Worm (Caenorhabditis elegans) whole organism, late embryonic: ENCODE data around the gene C01G10.1.

Source experiments
- C08G9.2 ChIP-seq: sonication (generic microtip); optimal IDR thresholded peaks from 2 replicates; lab custom pipeline; 2016; ENCODE audit warnings: mild to moderate bottlenecking, missing genetic modification characterization, moderate library complexity, missing compliant biosample characterization
- K09A11.1 ChIP-seq: sonication (generic microtip); optimal IDR thresholded peaks from 2 replicates; lab custom pipeline; 2017; ENCODE audit warnings: antibody characterized with exemption, mild to moderate bottlenecking, missing genetic modification characterization, missing compliant biosample characterization; ENCODE audit not compliant: insufficient read depth
- T23F11.4 ChIP-seq: fragments of 200-800 bp; sonication (Bioruptor generic); optimal IDR thresholded peaks from 2 replicates; lab custom pipeline; 2018; ENCODE audit warnings: mild to moderate bottlenecking, missing genetic modification characterization, missing compliant biosample characterization
- ahr-1 ChIP-seq: sonication (generic microtip); optimal IDR thresholded peaks from 2 replicates; lab custom pipeline; 2016; ENCODE audit warnings: missing genetic modification characterization, missing compliant biosample characterization
- ceh-18 ChIP-seq: sonication (generic microtip); optimal IDR thresholded peaks from 2 replicates; lab custom pipeline; 2016; ENCODE audit warnings: missing genetic modification characterization, missing compliant biosample characterization
- ceh-22 ChIP-seq: sonication (generic microtip); optimal IDR thresholded peaks from 2 replicates; lab custom pipeline; 2017; ENCODE audit warnings: missing biosample characterization, missing genetic modification characterization
- ceh-24 ChIP-seq: sonication (generic microtip); optimal IDR thresholded peaks from 2 replicates; lab custom pipeline; 2016; ENCODE audit warnings: mild to moderate bottlenecking, missing genetic modification characterization, missing compliant biosample characterization
- ceh-30 ChIP-seq: fragments of 150-350 bp; optimal IDR thresholded peaks from 2 replicates; lab custom pipeline; 2014; ENCODE audit warnings: missing biosample characterization, missing genetic modification characterization
- ceh-31 ChIP-seq: sonication (generic microtip); optimal IDR thresholded peaks from 2 replicates; lab custom pipeline; 2016; ENCODE audit warnings: missing genetic modification characterization, missing compliant biosample characterization
- che-1 ChIP-seq: sonication (generic microtip); optimal IDR thresholded peaks from 2 replicates; lab custom pipeline; 2016; ENCODE audit warnings: mild to moderate bottlenecking, missing genetic modification characterization, missing compliant biosample characterization
- dve-1 ChIP-seq: sonication (generic microtip); optimal IDR thresholded peaks from 2 replicates; lab custom pipeline; 2017; ENCODE audit warnings: antibody characterized with exemption, mild to moderate bottlenecking, missing genetic modification characterization, missing compliant biosample characterization
- elt-2 ChIP-seq: sonication (generic microtip); optimal IDR thresholded peaks from 2 replicates; lab custom pipeline; 2016; ENCODE audit warnings: missing genetic modification reagents, missing genetic modification characterization, missing compliant biosample characterization
- elt-4 ChIP-seq: sonication (generic microtip); optimal IDR thresholded peaks from 2 replicates; lab custom pipeline; 2016; ENCODE audit warnings: missing genetic modification characterization, missing compliant biosample characterization
- ets-4 ChIP-seq: sonication (generic microtip); optimal IDR thresholded peaks from 2 replicates; lab custom pipeline; 2016; ENCODE audit warnings: missing genetic modification characterization, missing compliant biosample characterization
- eyg-1 ChIP-seq: sonication (generic microtip); optimal IDR thresholded peaks from 2 replicates; lab custom pipeline; 2016; ENCODE audit warnings: missing genotype, missing genetic modification characterization, missing compliant biosample characterization
- fkh-10 ChIP-seq: fragments of 150-350 bp; optimal IDR thresholded peaks from 2 replicates; lab custom pipeline; 2014; ENCODE audit warnings: missing biosample characterization, missing genetic modification reagents, missing genetic modification characterization
- fkh-6 ChIP-seq: sonication (generic microtip); optimal IDR thresholded peaks from 2 replicates; lab custom pipeline; 2016; ENCODE audit warnings: missing genetic modification characterization, missing compliant biosample characterization
- gmeb-2 ChIP-seq: sonication (generic microtip); optimal IDR thresholded peaks from 2 replicates; lab custom pipeline; 2016; ENCODE audit warnings: missing genetic modification characterization, inconsistent platforms, missing compliant biosample characterization
- hlh-30 ChIP-seq: sonication (generic microtip); optimal IDR thresholded peaks from 2 replicates; lab custom pipeline; 2017; ENCODE audit warnings: antibody characterized with exemption, missing genetic modification characterization, missing compliant biosample characterization; ENCODE audit not compliant: insufficient read depth
- hlh-8 ChIP-seq: sonication (generic microtip); optimal IDR thresholded peaks from 2 replicates; lab custom pipeline; 2016; ENCODE audit warnings: missing genotype, missing genetic modification characterization, missing compliant biosample characterization
- npax-4 ChIP-seq: sonication (generic microtip); optimal IDR thresholded peaks from 2 replicates; lab custom pipeline; 2016; ENCODE audit warnings: missing genetic modification characterization, missing compliant biosample characterization
- odd-2 ChIP-seq: sonication (generic microtip); optimal IDR thresholded peaks from 2 replicates; lab custom pipeline; 2017; ENCODE audit warnings: antibody characterized with exemption, mild to moderate bottlenecking, missing genetic modification characterization, missing compliant biosample characterization
- pag-3 ChIP-seq: sonication (generic microtip); optimal IDR thresholded peaks from 2 replicates; lab custom pipeline; 2016; ENCODE audit warnings: missing compliant biosample characterization, missing genetic modification characterization, borderline replicate concordance
- pax-1 ChIP-seq: fragments of 150-350 bp; optimal IDR thresholded peaks from 2 replicates; lab custom pipeline; 2014; ENCODE audit warnings: missing biosample characterization, missing genetic modification characterization
- pha-2 ChIP-seq: sonication (generic microtip); optimal IDR thresholded peaks from 2 replicates; lab custom pipeline; 2017; ENCODE audit warnings: mild to moderate bottlenecking, missing genetic modification characterization, missing compliant biosample characterization
- pha-4 ChIP-seq: fragments of 150-350 bp; optimal IDR thresholded peaks from 2 replicates; lab custom pipeline; 2018; ENCODE audit warnings: missing biosample characterization, missing genetic modification reagents, missing genetic modification characterization
- pqm-1 ChIP-seq: sonication (generic microtip); optimal IDR thresholded peaks from 2 replicates; lab custom pipeline; 2016; ENCODE audit warnings: missing genetic modification characterization, missing compliant biosample characterization
- pros-1 ChIP-seq: fragments of 150-350 bp; optimal IDR thresholded peaks from 2 replicates; lab custom pipeline; 2014; ENCODE audit warnings: missing biosample characterization, missing genetic modification reagents, missing genetic modification characterization
- ref-2 ChIP-seq: sonication (generic microtip); optimal IDR thresholded peaks from 2 replicates; lab custom pipeline; 2016; ENCODE audit warnings: missing genetic modification characterization, missing compliant biosample characterization
- sox-2 ChIP-seq: fragments of 200-800 bp; sonication (Bioruptor generic); IDR thresholded peaks from 2 replicates; pipeline ENCODE4 v1.3.6; 2022; ENCODE audit warnings: missing genetic modification reagents, missing genetic modification characterization, missing compliant biosample characterization
- sox-4 ChIP-seq: sonication (generic microtip); optimal IDR thresholded peaks from 2 replicates; lab custom pipeline; 2017; ENCODE audit warnings: mild to moderate bottlenecking, missing genetic modification characterization, inconsistent platforms, missing compliant biosample characterization
- syd-9 ChIP-seq: sonication (generic microtip); optimal IDR thresholded peaks from 2 replicates; lab custom pipeline; 2016; ENCODE audit warnings: mild to moderate bottlenecking, missing genetic modification characterization, moderate library complexity, missing compliant biosample characterization
- tbx-2 ChIP-seq: sonication (generic microtip); optimal IDR thresholded peaks from 2 replicates; lab custom pipeline; 2016; ENCODE audit warnings: missing genetic modification characterization, missing compliant biosample characterization
- ttx-3 ChIP-seq: sonication (generic microtip); optimal IDR thresholded peaks from 2 replicates; lab custom pipeline; 2016; ENCODE audit warnings: missing genetic modification reagents, missing genetic modification characterization, missing compliant biosample characterization
- unc-86 ChIP-seq: sonication (generic microtip); optimal IDR thresholded peaks from 2 replicates; lab custom pipeline; 2016; ENCODE audit warnings: missing genetic modification characterization, missing compliant biosample characterization
- zip-5 ChIP-seq: sonication (generic microtip); optimal IDR thresholded peaks from 2 replicates; lab custom pipeline; 2016; ENCODE audit warnings: missing genetic modification characterization, missing compliant biosample characterization
- ztf-16 ChIP-seq: sonication (generic microtip); optimal IDR thresholded peaks from 2 replicates; lab custom pipeline; 2017; ENCODE audit warnings: missing genetic modification characterization, missing compliant biosample characterization

Gene C01G10.1

ce11 chrV:15089438-15089837 lies 10.1 kb upstream of the C01G10.1 start, which contains the start of the genes C01G10.5 and C01G10.4:
TSS of gene C01G10.5 (minus strand) at chrV:15089538.
TSS of gene C01G10.4 (plus strand) at chrV:15089740.
- no peak for TF ChIP-seq che-1 (tag; lab: Kevin White, UChicago)
- TF ChIP-seq T23F11.4, result no peak
- TF ChIP-seq pax-1 (tag; lab: Kevin White, UChicago), result no peak
- no peak for TF ChIP-seq pha-2 (tag; lab: Kevin White, UChicago)
- TF ChIP-seq ref-2, result no peak

- TF ChIP-seq pros-1, result no peak
- TF ChIP-seq pag-3 (tag; lab: Kevin White, UChicago), result no peak
- no peak for TF ChIP-seq C08G9.2 (tag; lab: Kevin White, UChicago)
- TF ChIP-seq, all 69 proteins: peak for 0
Measured at ce11 chrV:15090457-15090856, 9.1 kb upstream of the C01G10.1 start, which contains the start of gene C01G10.17. TSS of gene C01G10.17 (plus strand) at chrV:15090757.

DNA sequence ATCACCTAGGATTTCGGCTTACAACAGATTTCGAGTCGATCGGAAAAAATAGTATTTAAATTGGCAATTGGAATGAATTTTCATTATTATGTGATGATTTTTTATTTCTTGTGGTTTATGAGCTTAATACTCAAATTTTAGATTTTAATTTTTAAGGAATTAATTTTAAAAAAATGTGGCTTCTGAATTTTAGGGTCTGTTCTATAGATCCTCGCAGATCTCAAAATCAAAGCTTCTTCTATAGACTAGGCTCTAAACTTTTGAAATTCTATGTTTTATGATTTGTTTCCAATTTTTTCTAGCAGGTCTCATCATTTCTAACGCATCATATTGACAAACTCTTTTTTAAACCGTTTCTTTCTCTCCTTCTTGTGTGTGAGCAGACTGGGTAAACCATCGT lies 6.9 kb upstream of the C01G10.1 start, which contains the start of gene txt-12:
TSS of gene txt-12 (plus strand) at position 301 of the 400 bp plus-strand sequence.
- no peak for TF ChIP-seq zip-5 (tag; lab: Kevin White, UChicago)
- no peak for TF ChIP-seq gmeb-2
- no peak for TF ChIP-seq ttx-3
- TF ChIP-seq elt-2 (tag; lab: Kevin White, UChicago), result no peak
- TF ChIP-seq ceh-18 (tag; lab: Kevin White, UChicago), result no peak
- TF ChIP-seq ceh-30 (tag; lab: Kevin White, UChicago), result no peak
- TF ChIP-seq dve-1 (tag; lab: Kevin White, UChicago), result no peak
- no peak for TF ChIP-seq ceh-24 (tag; lab: Kevin White, UChicago)
- no peak for TF ChIP-seq sox-2 (GFP tag; lab: Robert Waterston, UW)
- TF ChIP-seq ahr-1 (tag; lab: Kevin White, UChicago), result no peak
- TF ChIP-seq unc-86, result no peak
- no peak for TF ChIP-seq hlh-8 (tag; lab: Kevin White, UChicago)
- no peak for TF ChIP-seq pqm-1 (tag; lab: Kevin White, UChicago)
- no peak for TF ChIP-seq syd-9 (tag; lab: Kevin White, UChicago)
- no peak for TF ChIP-seq che-1 (tag; lab: Kevin White, UChicago)
- TF ChIP-seq ets-4 (tag; lab: Kevin White, UChicago), result no peak
- no peak for TF ChIP-seq elt-4 (tag; lab: Kevin White, UChicago)
- TF ChIP-seq pha-2 (tag; lab: Kevin White, UChicago), result no peak
- no peak for TF ChIP-seq eyg-1
- no peak for TF ChIP-seq odd-2 (tag; lab: Kevin White, UChicago)

- TF ChIP-seq T23F11.4, result no peak
- TF ChIP-seq pag-3 (tag; lab: Kevin White, UChicago), result no peak
- no peak for TF ChIP-seq C08G9.2 (tag; lab: Kevin White, UChicago)
- TF ChIP-seq sox-4 (tag; lab: Kevin White, UChicago), result no peak
- TF ChIP-seq che-1 (tag; lab: Kevin White, UChicago), result no peak
- TF ChIP-seq pros-1, result no peak
- TF ChIP-seq ztf-16 (tag; lab: Kevin White, UChicago), result no peak
- no peak for TF ChIP-seq fkh-10 (GFP tag; lab: Kevin White, UChicago)
- no peak for TF ChIP-seq fkh-6 (tag; lab: Kevin White, UChicago)
- TF ChIP-seq npax-4 (tag; lab: Kevin White, UChicago), result no peak
- TF ChIP-seq dve-1 (tag; lab: Kevin White, UChicago), result no peak
- TF ChIP-seq K09A11.1 (tag; lab: Kevin White, UChicago), result no peak
- no peak for TF ChIP-seq hlh-30 (tag; lab: Kevin White, UChicago)
- no peak for TF ChIP-seq ceh-31 (tag; lab: Kevin White, UChicago)
- no peak for TF ChIP-seq pha-4 (tag; lab: Kevin White, UChicago)
- TF ChIP-seq tbx-2 (tag; lab: Kevin White, UChicago), result no peak
- TF ChIP-seq ceh-22 (tag; lab: Kevin White, UChicago), result no peak
Measured at ce11 chrV:15094749-15095148, 4.8 kb upstream of the C01G10.1 start, which contains the start of gene srx-78. TSS of gene srx-78 (plus strand) at chrV:15095049.
